Worm (Caenorhabditis elegans) whole organism, late embryonic: ENCODE data around the gene B0250.7.

ENCODE experiments used
- F13H6.1 ChIP-seq: sonication (generic microtip); optimal IDR thresholded peaks from 2 replicates; lab custom pipeline; 2016; ENCODE audit warnings: missing genetic modification characterization, missing compliant biosample characterization
- hlh-15 ChIP-seq: sonication (generic microtip); optimal IDR thresholded peaks from 2 replicates; lab custom pipeline; 2016; ENCODE audit warnings: missing genetic modification characterization, missing compliant biosample characterization
- hlh-6 ChIP-seq: sonication (generic microtip); optimal IDR thresholded peaks from 2 replicates; lab custom pipeline; 2016; ENCODE audit warnings: missing genotype, missing genetic modification characterization, missing compliant biosample characterization
- lin-11 ChIP-seq: fragments of 200-800 bp; sonication (Bioruptor generic); optimal IDR thresholded peaks from 2 replicates; lab custom pipeline; 2018; ENCODE audit warnings: mild to moderate bottlenecking, missing genetic modification characterization, missing compliant biosample characterization
- nhr-232 ChIP-seq: sonication (generic microtip); optimal IDR thresholded peaks from 2 replicates; lab custom pipeline; 2016; ENCODE audit warnings: missing genetic modification characterization, missing compliant biosample characterization
- odd-2 ChIP-seq: sonication (generic microtip); optimal IDR thresholded peaks from 2 replicates; lab custom pipeline; 2017; ENCODE audit warnings: antibody characterized with exemption, mild to moderate bottlenecking, missing genetic modification characterization, missing compliant biosample characterization
- ref-2 ChIP-seq: sonication (generic microtip); optimal IDR thresholded peaks from 2 replicates; lab custom pipeline; 2016; ENCODE audit warnings: missing genetic modification characterization, missing compliant biosample characterization

DNA sequence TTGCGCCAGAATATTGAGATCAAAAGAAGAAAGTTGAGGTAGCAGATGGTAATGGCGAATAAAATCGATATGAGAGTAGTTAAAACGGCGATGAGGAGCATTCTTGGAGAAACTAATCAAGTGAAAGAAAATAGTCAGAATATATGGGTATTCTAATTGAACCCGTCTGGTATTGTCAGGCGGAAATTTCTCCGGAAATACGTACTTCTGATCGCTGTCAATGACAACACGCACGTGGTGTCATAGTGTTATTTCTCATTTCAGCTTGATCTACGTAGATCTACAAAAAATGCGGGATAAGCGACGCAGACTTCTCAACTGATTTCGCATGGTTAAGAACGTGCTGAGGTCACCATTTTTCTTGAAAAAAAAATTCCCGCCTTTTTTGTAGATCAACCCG is 16.5 kb upstream of the B0250.7 start, which contains the start of gene srbc-79:
- TF ChIP-seq odd-2, result no peak
- TF ChIP-seq hlh-15 (tag; lab: Kevin White, UChicago), result no peak
- no peak for TF ChIP-seq lin-11 (tag; lab: Kevin White, UChicago)
- no peak for TF ChIP-seq nhr-232 (tag; lab: Kevin White, UChicago)
- no peak for TF ChIP-seq hlh-6 (tag; lab: Kevin White, UChicago)
- no peak for TF ChIP-seq F13H6.1
- TF ChIP-seq ref-2 (tag; lab: Kevin White, UChicago), result no peak
